Fruit fly (Drosophila melanogaster) whole organism, prepupa: Measurements from ENCODE around the gene CG43098.

Experiments
- CG10631 ChIP-seq: fragments of 200-800 bp; sonication (Bioruptor generic); optimal IDR thresholded peaks from 2 replicates; lab custom pipeline; 2016; ENCODE audit warnings: missing biosample characterization, missing genetic modification characterization
- CG10669 ChIP-seq: fragments of 200-800 bp; sonication (Bioruptor generic); optimal IDR thresholded peaks from 3 replicates; lab custom pipeline; 2018; ENCODE audit warnings: missing biosample characterization, mild to moderate bottlenecking, missing genetic modification characterization, moderate library complexity
- CG15336 ChIP-seq: fragments of 200-800 bp; sonication (Bioruptor generic); IDR thresholded peaks from 2 replicates; pipeline ENCODE4 v1.3.6; 2022; ENCODE audit warnings: missing biosample characterization, missing genetic modification characterization
- CG8119 ChIP-seq: fragments of 200-800 bp; sonication (Bioruptor generic); IDR thresholded peaks from 3 replicates; pipeline ENCODE4 v1.3.6; 2022; ENCODE audit warnings: missing biosample characterization, missing genetic modification characterization
- pdm3 ChIP-seq: fragments of 200-800 bp; sonication (Bioruptor generic); optimal IDR thresholded peaks from 3 replicates; lab custom pipeline; 2016; ENCODE audit warnings: missing biosample characterization, missing genetic modification characterization
- spab ChIP-seq: fragments of 200-800 bp; sonication (Bioruptor generic); optimal IDR thresholded peaks from 2 replicates; lab custom pipeline; 2017; ENCODE audit warnings: missing biosample characterization, mild to moderate bottlenecking, missing genetic modification characterization, missing genetic modification reagents

- TF ChIP-seq CG10631 (GFP tag; lab: Kevin White, UChicago) = no peak
- no peak for TF ChIP-seq spab
- no peak for TF ChIP-seq CG10669 (GFP tag; lab: Kevin White, UChicago)
- TF ChIP-seq pdm3 = no peak
- peak; percentile 20; the same call in 1 of the 2 replicates for TF ChIP-seq CG15336 (GFP tag; lab: Robert Waterston, UW)
- TF ChIP-seq CG8119 (GFP tag; lab: Robert Waterston, UW) = no peak
Observed at dm6 chr3L:3611892-3612291, 47.0 kb upstream of the CG43098 start, which contains the start of gene CG10359.
